Fruit fly (Drosophila melanogaster): ENCODE results near the gene CG6356.

Gene CG6356

dm6 chr3R:24294784-24295555 lies 11.2 kb downstream of the CG6356 start, which contains the start of gene crb (continued):
- TF ChIP-seq Ets21C (GFP tag; optimal IDR thresholded peaks at IDR 0.05) = peak; percentile 38
- peak; percentile 7 for TF ChIP-seq CG11762 (GFP tag; optimal IDR thresholded peaks at IDR 0.05; ENCODE audit: insufficient read depth)
- TF ChIP-seq CG32006 (GFP tag; optimal IDR thresholded peaks at IDR 0.05) = peak; percentile 27
- TF ChIP-seq acj6 (GFP tag; optimal IDR thresholded peaks at IDR 0.05) = peak; percentile 41
- TF ChIP-seq spab (GFP tag; optimal IDR thresholded peaks at IDR 0.05) = no peak
- TF ChIP-seq dac (GFP tag; optimal IDR thresholded peaks at IDR 0.05) = no peak
- TF ChIP-seq CG34406 (GFP tag; optimal IDR thresholded peaks at IDR 0.05) = peak; percentile 33
- peak; percentile 29 for TF ChIP-seq CG10631 (GFP tag; optimal IDR thresholded peaks at IDR 0.05)
- peak; percentile 45 for TF ChIP-seq fkh (GFP tag; optimal IDR thresholded peaks at IDR 0.05)
- TF ChIP-seq Hr38 (GFP tag; optimal IDR thresholded peaks at IDR 0.05) = no peak
- peak; percentile 61 for TF ChIP-seq CG16779 (tag; optimal IDR thresholded peaks at IDR 0.05)
- TF ChIP-seq CG31627 (GFP tag; optimal IDR thresholded peaks at IDR 0.05) = peak; percentile 38
- peak; percentile 25 for TF ChIP-seq CG6792 (GFP tag; optimal IDR thresholded peaks at IDR 0.05)
- peak; percentile 21 to 43 for TF ChIP-seq ss (GFP tag; optimal IDR thresholded peaks at IDR 0.05)
- no peak for TF ChIP-seq CG6808 (GFP tag; optimal IDR thresholded peaks at IDR 0.05)
- no peak for TF ChIP-seq Lpt (GFP tag; optimal IDR thresholded peaks at IDR 0.05)
- TF ChIP-seq CG9139 (GFP tag; optimal IDR thresholded peaks at IDR 0.05) = peak; percentile 38
- TF ChIP-seq Eip93F (GFP tag; optimal IDR thresholded peaks at IDR 0.05) = no peak
- no peak for TF ChIP-seq Gug (GFP tag; IDR thresholded peaks at IDR 0.05)
- no peak for TF ChIP-seq CG8119 (GFP tag; IDR thresholded peaks at IDR 0.05)
- TF ChIP-seq CG11902 (GFP tag; optimal IDR thresholded peaks at IDR 0.05) = no peak
- TF ChIP-seq CG3032 (tag; optimal IDR thresholded peaks at IDR 0.05) = peak; percentile 44
- no peak for TF ChIP-seq fd85E (GFP tag; optimal IDR thresholded peaks at IDR 0.05)
- TF ChIP-seq OdsH (GFP tag; optimal IDR thresholded peaks at IDR 0.05) = peak; percentile 12
- peak; percentile 42 for TF ChIP-seq pdm3 (GFP tag; optimal IDR thresholded peaks at IDR 0.05)
- no peak for TF ChIP-seq salr (GFP tag; optimal IDR thresholded peaks at IDR 0.05)
- no peak for TF ChIP-seq CG10669 (GFP tag; optimal IDR thresholded peaks at IDR 0.05)
- TF ChIP-seq cyc (GFP tag; optimal IDR thresholded peaks at IDR 0.05) = peak; percentile 40

- TF ChIP-seq fd85E (GFP tag; optimal IDR thresholded peaks at IDR 0.05) (peak; percentile 92), CG6792 (GFP tag; optimal IDR thresholded peaks at IDR 0.05) (peak; percentile 99), CG6163 (GFP tag; IDR thresholded peaks at IDR 0.05) (peak; percentile 98), pdm3 (GFP tag; optimal IDR thresholded peaks at IDR 0.05) (peak; percentile 98), CG8119 (GFP tag; IDR thresholded peaks at IDR 0.05) (peak; percentile 89), ss (GFP tag; optimal IDR thresholded peaks at IDR 0.05) (peak; percentile 94 to 97), Met (GFP tag; optimal IDR thresholded peaks at IDR 0.05) (peak; percentile 99), CG34406 (GFP tag; optimal IDR thresholded peaks at IDR 0.05) (peak; percentile 98), CG3919 (GFP tag; optimal IDR thresholded peaks at IDR 0.05) (peak; percentile 99), cyc (GFP tag; optimal IDR thresholded peaks at IDR 0.05) (peak; percentile 99), Gug (GFP tag; IDR thresholded peaks at IDR 0.05) (peak; percentile 91), CG1621 (tag; optimal IDR thresholded peaks at IDR 0.05) (peak; percentile 97), CG31627 (GFP tag; optimal IDR thresholded peaks at IDR 0.05) (peak; percentile 99), CG3032 (tag; optimal IDR thresholded peaks at IDR 0.05) (peak; percentile 95), Hr38 (GFP tag; optimal IDR thresholded peaks at IDR 0.05) (no peak), CG11762 (GFP tag; optimal IDR thresholded peaks at IDR 0.05; ENCODE audit: insufficient read depth) (peak; percentile 96), CG6276 (GFP tag; optimal IDR thresholded peaks at IDR 0.05) (no peak), Blimp-1 (GFP tag; optimal IDR thresholded peaks at IDR 0.05) (peak; percentile 93), Eip75B (GFP tag; optimal IDR thresholded peaks at IDR 0.05) (peak; percentile 99), Sox15 (GFP tag; optimal IDR thresholded peaks at IDR 0.05) (peak; percentile 95), CG4318 (GFP tag; optimal IDR thresholded peaks at IDR 0.05) (peak; percentile 78), Hr39 (GFP tag; optimal IDR thresholded peaks at IDR 0.05) (peak; percentile 99), svp (GFP tag) (peak; percentile 100), CG15336 (GFP tag; IDR thresholded peaks at IDR 0.05) (peak; percentile 92), CG8632 (GFP tag; optimal IDR thresholded peaks at IDR 0.05) (peak; percentile 97), lz (GFP tag; optimal IDR thresholded peaks at IDR 0.05) (peak; percentile 99), CG8319 (GFP tag; optimal IDR thresholded peaks at IDR 0.05) (peak; percentile 83), CG6854 (GFP tag; optimal IDR thresholded peaks at IDR 0.05) (peak; percentile 87), Smox (GFP tag; optimal IDR thresholded peaks at IDR 0.05) (peak; percentile 99)
Observed at dm6 chr3R:24295556-24296465, 12.1 kb downstream of the CG6356 start.
